Worm (Caenorhabditis elegans) whole organism, early embryonic: Measurements from ENCODE around the gene Y50E8A.12.
"Not testable (repeated sequence)": the region's sequence is repeated elsewhere in the genome, so short reads cannot be mapped to it uniquely, and the experiment has no call there.

Source experiments
- ama-1 ChIP-seq: fragments of 150-350 bp; optimal IDR thresholded peaks from 2 replicates; lab custom pipeline; 2014
- flt-1 ChIP-seq: fragments of 200-800 bp; sonication (Bioruptor generic); IDR thresholded peaks from 2 replicates; pipeline ENCODE4 v1.3.6; 2022; ENCODE audit warnings: missing genetic modification characterization, missing compliant biosample characterization
- tbx-37 ChIP-seq: fragments of 200-800 bp; sonication (Bioruptor generic); conservative IDR thresholded peaks from 2 replicates; pipeline ENCODE4 v1.3.6; 2022; ENCODE audit warnings: missing genetic modification reagents, missing genetic modification characterization, missing compliant biosample characterization

ce11 chrV:14826952-14827351 is 42.9 kb upstream of the Y50E8A.12 start, which contains the start of gene nspa-8:
- not testable (repeated sequence) for TF ChIP-seq tbx-37 (GFP tag; lab: Robert Waterston, UW); ama-1 (lab: Kevin White, UChicago); flt-1
